Worm (Caenorhabditis elegans) whole organism, L1 larva: Measurements from ENCODE around the gene C50C3.19.

Experiments used
- aha-1 ChIP-seq: fragments of 150-350 bp; optimal IDR thresholded peaks from 2 replicates; lab custom pipeline; 2014; ENCODE audit warnings: missing biosample characterization, missing genetic modification characterization
- aly-2 ChIP-seq: fragments of 150-350 bp; optimal IDR thresholded peaks from 2 replicates; lab custom pipeline; 2014; ENCODE audit warnings: missing biosample characterization, missing genetic modification characterization
- ama-1 ChIP-seq: fragments of 150-350 bp; optimal IDR thresholded peaks from 2 replicates; lab custom pipeline; 2014
- blmp-1 ChIP-seq: fragments of 150-350 bp; optimal IDR thresholded peaks from 2 replicates; lab custom pipeline; 2014; ENCODE audit warnings: missing biosample characterization, missing genetic modification characterization
- ces-1 ChIP-seq: fragments of 150-350 bp; optimal IDR thresholded peaks from 2 replicates; lab custom pipeline; 2014; ENCODE audit warnings: missing biosample characterization, missing genetic modification reagents, missing genetic modification characterization
- egl-13 ChIP-seq: sonication (generic microtip); optimal IDR thresholded peaks from 2 replicates; lab custom pipeline; 2016; ENCODE audit warnings: missing genotype, missing genetic modification reagents, missing genetic modification characterization, missing compliant biosample characterization
- egl-27 ChIP-seq, 2 experiments: fragments of 150-350 bp in 1 of 2; sonication (generic microtip); optimal IDR thresholded peaks; 3 replicates each; lab custom pipeline; 2017 to 2018; ENCODE audit warnings: missing biosample characterization in 2 of 2, missing genetic modification characterization in 2 of 2, missing genetic modification reagents in 2 of 2
- elt-3 ChIP-seq, 6 experiments: fragments of 150-350 bp in 1 of 6; sonication (generic microtip); optimal IDR thresholded peaks; 2 replicates each; lab custom pipeline; 2017 to 2018; ENCODE audit warnings: missing biosample characterization in 6 of 6, missing genetic modification characterization in 6 of 6, inconsistent platforms in 1 of 6
- fkh-8 ChIP-seq: sonication (generic microtip); optimal IDR thresholded peaks from 2 replicates; lab custom pipeline; 2016; ENCODE audit warnings: mild to moderate bottlenecking, missing genetic modification characterization, missing compliant biosample characterization
- nhr-237 ChIP-seq: fragments of 150-350 bp; optimal IDR thresholded peaks from 2 replicates; lab custom pipeline; 2014; ENCODE audit warnings: missing biosample characterization, missing genetic modification characterization
- nhr-47 ChIP-seq: sonication (generic microtip); optimal IDR thresholded peaks from 2 replicates; lab custom pipeline; 2016; ENCODE audit warnings: mild to moderate bottlenecking, missing genetic modification characterization, moderate library complexity, missing compliant biosample characterization
- snpc-4 ChIP-seq: fragments of 150-350 bp; optimal IDR thresholded peaks from 2 replicates; lab custom pipeline; 2014; ENCODE audit warnings: missing biosample characterization, missing genetic modification characterization
- tbx-2 ChIP-seq: sonication (generic microtip); optimal IDR thresholded peaks from 2 replicates; lab custom pipeline; 2016; ENCODE audit warnings: missing genetic modification characterization, missing compliant biosample characterization
- vab-15 ChIP-seq: sonication (generic microtip); optimal IDR thresholded peaks from 2 replicates; lab custom pipeline; 2017; ENCODE audit warnings: missing genotype, mild to moderate bottlenecking, missing genetic modification characterization, missing compliant biosample characterization

- no peak for TF ChIP-seq ama-1 (lab: Kevin White, UChicago)
- no peak for TF ChIP-seq aly-2 (tag; lab: Kevin White, UChicago)
- no peak for TF ChIP-seq fkh-8 (tag; lab: Kevin White, UChicago)
- TF ChIP-seq nhr-47: no peak
- no peak for TF ChIP-seq ces-1 (GFP tag; lab: Kevin White, UChicago)
- no peak for TF ChIP-seq elt-3 (tag; optimal IDR thresholded peaks at IDR 0.05; lab: Kevin White, UChicago)
- no peak for TF ChIP-seq tbx-2 (tag; lab: Kevin White, UChicago)
- no peak for TF ChIP-seq aha-1 (tag; lab: Kevin White, UChicago)
- peak; percentile 36 for TF ChIP-seq egl-13 (tag; lab: Kevin White, UChicago)
- no peak for TF ChIP-seq egl-27 (tag; optimal IDR thresholded peaks at IDR 0.05; lab: Kevin White, UChicago)
- no peak for TF ChIP-seq nhr-237 (tag; lab: Kevin White, UChicago)
- no peak for TF ChIP-seq vab-15
- TF ChIP-seq snpc-4 (tag; lab: Kevin White, UChicago): no peak
- TF ChIP-seq blmp-1 (tag; lab: Kevin White, UChicago): no peak
Measured at ce11 chrIII:8211562-8211961, 21.0 kb downstream of the C50C3.19 start.
